Worm (Caenorhabditis elegans) whole organism, late embryonic: ENCODE results near the gene B0563.8.

Source experiments
- C08G9.2 ChIP-seq: sonication (generic microtip); optimal IDR thresholded peaks from 2 replicates; lab custom pipeline; 2016; ENCODE audit warnings: mild to moderate bottlenecking, missing genetic modification characterization, moderate library complexity, missing compliant biosample characterization
- K02D7.2 ChIP-seq: sonication (generic microtip); optimal IDR thresholded peaks from 2 replicates; lab custom pipeline; 2017; ENCODE audit warnings: mild to moderate bottlenecking, missing genetic modification characterization, missing compliant biosample characterization
- T23F11.4 ChIP-seq: fragments of 200-800 bp; sonication (Bioruptor generic); optimal IDR thresholded peaks from 2 replicates; lab custom pipeline; 2018; ENCODE audit warnings: mild to moderate bottlenecking, missing genetic modification characterization, missing compliant biosample characterization
- Y22D7AL.16 ChIP-seq: sonication (generic microtip); optimal IDR thresholded peaks from 2 replicates; lab custom pipeline; 2016; ENCODE audit warnings: missing genetic modification characterization, missing compliant biosample characterization
- ahr-1 ChIP-seq: sonication (generic microtip); optimal IDR thresholded peaks from 2 replicates; lab custom pipeline; 2016; ENCODE audit warnings: missing genetic modification characterization, missing compliant biosample characterization
- ceh-19 ChIP-seq: fragments of 200-800 bp; sonication (Bioruptor generic); optimal IDR thresholded peaks from 2 replicates; lab custom pipeline; 2018; ENCODE audit warnings: mild to moderate bottlenecking, missing genetic modification characterization, missing compliant biosample characterization
- ceh-30 ChIP-seq: fragments of 150-350 bp; optimal IDR thresholded peaks from 2 replicates; lab custom pipeline; 2014; ENCODE audit warnings: missing biosample characterization, missing genetic modification characterization
- ceh-45 ChIP-seq: fragments of 200-800 bp; sonication (Bioruptor generic); IDR thresholded peaks from 2 replicates; pipeline ENCODE4 v1.3.6; 2022; ENCODE audit warnings: missing genetic modification reagents, missing genetic modification characterization, missing compliant biosample characterization
- ceh-6 ChIP-seq: fragments of 200-800 bp; sonication (Bioruptor generic); optimal IDR thresholded peaks from 2 replicates; lab custom pipeline; 2018; ENCODE audit warnings: mild to moderate bottlenecking, missing genetic modification characterization, missing compliant biosample characterization
- che-1 ChIP-seq: sonication (generic microtip); optimal IDR thresholded peaks from 2 replicates; lab custom pipeline; 2016; ENCODE audit warnings: mild to moderate bottlenecking, missing genetic modification characterization, missing compliant biosample characterization
- elt-2 ChIP-seq: sonication (generic microtip); optimal IDR thresholded peaks from 2 replicates; lab custom pipeline; 2016; ENCODE audit warnings: missing genetic modification reagents, missing genetic modification characterization, missing compliant biosample characterization
- eyg-1 ChIP-seq: sonication (generic microtip); optimal IDR thresholded peaks from 2 replicates; lab custom pipeline; 2016; ENCODE audit warnings: missing genotype, missing genetic modification characterization, missing compliant biosample characterization
- fkh-10 ChIP-seq: fragments of 150-350 bp; optimal IDR thresholded peaks from 2 replicates; lab custom pipeline; 2014; ENCODE audit warnings: missing biosample characterization, missing genetic modification reagents, missing genetic modification characterization
- fkh-6 ChIP-seq: sonication (generic microtip); optimal IDR thresholded peaks from 2 replicates; lab custom pipeline; 2016; ENCODE audit warnings: missing genetic modification characterization, missing compliant biosample characterization
- hlh-13 ChIP-seq: fragments of 200-800 bp; sonication (Bioruptor generic); optimal IDR thresholded peaks from 2 replicates; lab custom pipeline; 2018; ENCODE audit warnings: mild to moderate bottlenecking, missing genetic modification characterization, missing compliant biosample characterization
- hlh-15 ChIP-seq: sonication (generic microtip); optimal IDR thresholded peaks from 2 replicates; lab custom pipeline; 2016; ENCODE audit warnings: missing genetic modification characterization, missing compliant biosample characterization
- hlh-30 ChIP-seq: sonication (generic microtip); optimal IDR thresholded peaks from 2 replicates; lab custom pipeline; 2017; ENCODE audit warnings: antibody characterized with exemption, missing genetic modification characterization, missing compliant biosample characterization; ENCODE audit not compliant: insufficient read depth
- hlh-8 ChIP-seq: sonication (generic microtip); optimal IDR thresholded peaks from 2 replicates; lab custom pipeline; 2016; ENCODE audit warnings: missing genotype, missing genetic modification characterization, missing compliant biosample characterization
- lin-11 ChIP-seq: fragments of 200-800 bp; sonication (Bioruptor generic); optimal IDR thresholded peaks from 2 replicates; lab custom pipeline; 2018; ENCODE audit warnings: mild to moderate bottlenecking, missing genetic modification characterization, missing compliant biosample characterization
- madf-2 ChIP-seq: sonication (generic microtip); optimal IDR thresholded peaks from 2 replicates; lab custom pipeline; 2017; ENCODE audit warnings: missing genetic modification characterization, missing compliant biosample characterization
- mec-3 ChIP-seq: sonication (generic microtip); optimal IDR thresholded peaks from 2 replicates; lab custom pipeline; 2016; ENCODE audit warnings: borderline replicate concordance, missing genetic modification characterization, missing compliant biosample characterization
- nfya-1 ChIP-seq: sonication (generic microtip); optimal IDR thresholded peaks from 2 replicates; lab custom pipeline; 2017; ENCODE audit warnings: missing genetic modification characterization, mild to moderate bottlenecking, missing compliant biosample characterization, antibody characterized with exemption, moderate library complexity
- nhr-11 ChIP-seq: fragments of 150-350 bp; optimal IDR thresholded peaks from 2 replicates; lab custom pipeline; 2014; ENCODE audit warnings: missing biosample characterization, missing genetic modification characterization
- npax-4 ChIP-seq: sonication (generic microtip); optimal IDR thresholded peaks from 2 replicates; lab custom pipeline; 2016; ENCODE audit warnings: missing genetic modification characterization, missing compliant biosample characterization
- odd-2 ChIP-seq: sonication (generic microtip); optimal IDR thresholded peaks from 2 replicates; lab custom pipeline; 2017; ENCODE audit warnings: antibody characterized with exemption, mild to moderate bottlenecking, missing genetic modification characterization, missing compliant biosample characterization
- pag-3 ChIP-seq: sonication (generic microtip); optimal IDR thresholded peaks from 2 replicates; lab custom pipeline; 2016; ENCODE audit warnings: missing compliant biosample characterization, missing genetic modification characterization, borderline replicate concordance
- pax-1 ChIP-seq: fragments of 150-350 bp; optimal IDR thresholded peaks from 2 replicates; lab custom pipeline; 2014; ENCODE audit warnings: missing biosample characterization, missing genetic modification characterization
- pha-4 ChIP-seq: fragments of 150-350 bp; optimal IDR thresholded peaks from 2 replicates; lab custom pipeline; 2018; ENCODE audit warnings: missing biosample characterization, missing genetic modification reagents, missing genetic modification characterization
- pros-1 ChIP-seq: fragments of 150-350 bp; optimal IDR thresholded peaks from 2 replicates; lab custom pipeline; 2014; ENCODE audit warnings: missing biosample characterization, missing genetic modification reagents, missing genetic modification characterization
- ref-2 ChIP-seq: sonication (generic microtip); optimal IDR thresholded peaks from 2 replicates; lab custom pipeline; 2016; ENCODE audit warnings: missing genetic modification characterization, missing compliant biosample characterization
- sox-2 ChIP-seq: fragments of 200-800 bp; sonication (Bioruptor generic); IDR thresholded peaks from 2 replicates; pipeline ENCODE4 v1.3.6; 2022; ENCODE audit warnings: missing genetic modification reagents, missing genetic modification characterization, missing compliant biosample characterization
- tbx-7 ChIP-seq: sonication (generic microtip); optimal IDR thresholded peaks from 2 replicates; lab custom pipeline; 2016; ENCODE audit warnings: missing genotype, missing genetic modification characterization, missing compliant biosample characterization
- ttx-3 ChIP-seq: sonication (generic microtip); optimal IDR thresholded peaks from 2 replicates; lab custom pipeline; 2016; ENCODE audit warnings: missing genetic modification reagents, missing genetic modification characterization, missing compliant biosample characterization
- unc-3 ChIP-seq, 2 experiments: fragments of 200-800 bp in 1 of 2; sonication (Bioruptor generic) in 1 of 2; sonication (generic microtip) in 1 of 2; conservative IDR thresholded peaks in 1 of 2; optimal IDR thresholded peaks in 1 of 2; 2 replicates each; pipeline versions ENCODE4 v1.3.6 to Lab custom; 2016 to 2022; ENCODE audit warnings: missing compliant biosample characterization in 2 of 2, missing genetic modification characterization in 2 of 2, missing genetic modification reagents in 1 of 2
- zip-5 ChIP-seq: sonication (generic microtip); optimal IDR thresholded peaks from 2 replicates; lab custom pipeline; 2016; ENCODE audit warnings: missing genetic modification characterization, missing compliant biosample characterization
- ztf-16 ChIP-seq: sonication (generic microtip); optimal IDR thresholded peaks from 2 replicates; lab custom pipeline; 2017; ENCODE audit warnings: missing genetic modification characterization, missing compliant biosample characterization

B0563.8 gene

ce11 chrX:9172733-9173132, 1.6 kb downstream of the B0563.8 start:
- TF ChIP-seq hlh-30 (tag; lab: Kevin White, UChicago) (no peak), ceh-19 (GFP tag; lab: Kevin White, UChicago) (no peak), pag-3 (no peak), unc-3 (GFP tag; conservative IDR thresholded peaks at IDR 0.05; lab: Robert Waterston, UW) (no peak), unc-3 (tag; optimal IDR thresholded peaks at IDR 0.05; lab: Kevin White, UChicago) (no peak), hlh-15 (tag; lab: Kevin White, UChicago) (no peak), che-1 (tag; lab: Kevin White, UChicago) (no peak), pros-1 (tag; lab: Kevin White, UChicago) (no peak), npax-4 (no peak), ztf-16 (no peak)

ce11 chrX:9172278-9172677, 2.0 kb downstream of the B0563.8 start, which contains the start of gene B0563.18:
B0563.18 (plus strand) TSS chrX:9172578.
- no peak for TF ChIP-seq unc-3 (GFP tag; conservative IDR thresholded peaks at IDR 0.05; lab: Robert Waterston, UW)
- TF ChIP-seq unc-3 (tag; optimal IDR thresholded peaks at IDR 0.05; lab: Kevin White, UChicago), result no peak
- no peak for TF ChIP-seq hlh-13 (GFP tag; lab: Kevin White, UChicago)
- no peak for TF ChIP-seq fkh-10 (GFP tag; lab: Kevin White, UChicago)
- no peak for TF ChIP-seq tbx-7 (tag; lab: Kevin White, UChicago)
- TF ChIP-seq C08G9.2 (tag; lab: Kevin White, UChicago), result no peak
- no peak for TF ChIP-seq nfya-1 (tag; lab: Kevin White, UChicago)
- TF ChIP-seq ahr-1, result no peak
- no peak for TF ChIP-seq hlh-8
- no peak for TF ChIP-seq pax-1
- no peak for TF ChIP-seq odd-2 (tag; lab: Kevin White, UChicago)
- TF ChIP-seq che-1 (tag; lab: Kevin White, UChicago), result no peak
- TF ChIP-seq hlh-30 (tag; lab: Kevin White, UChicago), result no peak
- no peak for TF ChIP-seq ceh-45 (GFP tag; lab: Robert Waterston, UW)
- TF ChIP-seq lin-11 (tag; lab: Kevin White, UChicago), result no peak
- no peak for TF ChIP-seq fkh-6 (tag; lab: Kevin White, UChicago)
- TF ChIP-seq ceh-6 (GFP tag; lab: Kevin White, UChicago), result no peak

ce11 chrX:9171241-9171640, 3.1 kb downstream of the B0563.8 start, which contains the start of gene B0563.1:
B0563.1 (plus strand) TSS chrX:9171541.
- no peak for TF ChIP-seq eyg-1 (tag; lab: Kevin White, UChicago)
- no peak for TF ChIP-seq Y22D7AL.16 (tag; lab: Kevin White, UChicago)
- TF ChIP-seq pax-1, result no peak
- no peak for TF ChIP-seq ceh-30
- no peak for TF ChIP-seq odd-2 (tag; lab: Kevin White, UChicago)
- TF ChIP-seq C08G9.2 (tag; lab: Kevin White, UChicago), result no peak
- no peak for TF ChIP-seq pag-3
- no peak for TF ChIP-seq K02D7.2
- no peak for TF ChIP-seq fkh-6 (tag; lab: Kevin White, UChicago)

ce11 chrX:9170058-9170457, 4.3 kb downstream of the B0563.8 start:
- TF ChIP-seq ceh-19 (GFP tag; lab: Kevin White, UChicago) (no peak), nhr-11 (tag; lab: Kevin White, UChicago) (no peak), C08G9.2 (tag; lab: Kevin White, UChicago) (no peak), lin-11 (tag; lab: Kevin White, UChicago) (no peak), nfya-1 (tag; lab: Kevin White, UChicago) (no peak), ref-2 (no peak), madf-2 (tag; lab: Kevin White, UChicago) (no peak), ztf-16 (no peak), tbx-7 (tag; lab: Kevin White, UChicago) (no peak), pha-4 (tag; lab: Kevin White, UChicago) (no peak), mec-3 (no peak), elt-2 (tag; lab: Kevin White, UChicago) (no peak), sox-2 (GFP tag; lab: Robert Waterston, UW) (no peak), fkh-10 (GFP tag; lab: Kevin White, UChicago) (no peak), zip-5 (no peak), ttx-3 (tag; lab: Kevin White, UChicago) (no peak), T23F11.4 (GFP tag; lab: Kevin White, UChicago) (no peak), ceh-45 (GFP tag; lab: Robert Waterston, UW) (no peak)
- TF ChIP-seq, all 69 proteins: peak for 0
